Fruit fly (Drosophila melanogaster) whole organism, embryonic: ENCODE data around the gene CG31287.

Source experiments
- B-H1 ChIP-seq: fragments of 200-800 bp; sonication (Bioruptor generic); IDR thresholded peaks from 3 replicates; pipeline ENCODE4 v1.3.6; 2022; ENCODE audit warnings: missing biosample characterization, missing genetic modification characterization
- Blimp-1 ChIP-seq: fragments of 200-800 bp; sonication (Bioruptor generic); optimal IDR thresholded peaks from 3 replicates; lab custom pipeline; 2018; ENCODE audit warnings: missing biosample characterization, missing genetic modification characterization, mild to moderate bottlenecking, moderate library complexity, missing genetic modification reagents
- CG12391 ChIP-seq: fragments of 200-800 bp; sonication (Bioruptor generic); optimal IDR thresholded peaks from 3 replicates; lab custom pipeline; 2018; ENCODE audit warnings: missing biosample characterization, mild to moderate bottlenecking, missing genetic modification characterization, moderate library complexity
- CG13123 ChIP-seq: fragments of 200-800 bp; sonication (Bioruptor generic); optimal IDR thresholded peaks from 2 replicates; lab custom pipeline; 2016; ENCODE audit warnings: missing biosample characterization, missing genetic modification characterization
- CG13296 ChIP-seq: fragments of 200-800 bp; sonication (Bioruptor generic); optimal IDR thresholded peaks from 3 replicates; lab custom pipeline; 2018; ENCODE audit warnings: missing biosample characterization, mild to moderate bottlenecking, missing genetic modification characterization
- CG14014 ChIP-seq: fragments of 200-800 bp; sonication (Bioruptor generic); IDR thresholded peaks from 2 replicates; pipeline ENCODE4 v1.3.6; 2022; ENCODE audit warnings: missing biosample characterization, missing genetic modification characterization
- CG14965 ChIP-seq: fragments of 200-800 bp; sonication (Bioruptor generic); optimal IDR thresholded peaks from 2 replicates; lab custom pipeline; 2016; ENCODE audit warnings: missing biosample characterization, missing genetic modification characterization, borderline replicate concordance
- CG1792 ChIP-seq: fragments of 200-800 bp; sonication (Bioruptor generic); optimal IDR thresholded peaks from 2 replicates; lab custom pipeline; 2016; ENCODE audit warnings: missing biosample characterization, missing genetic modification characterization
- CG18011 ChIP-seq: fragments of 200-800 bp; sonication (Bioruptor generic); optimal IDR thresholded peaks from 2 replicates; lab custom pipeline; 2017; ENCODE audit warnings: missing biosample characterization, missing genetic modification characterization, mild to moderate bottlenecking, moderate library complexity, missing genotype
- CG18619 ChIP-seq: fragments of 200-800 bp; sonication (Bioruptor generic); optimal IDR thresholded peaks from 3 replicates; lab custom pipeline; 2017; ENCODE audit warnings: missing biosample characterization, mild to moderate bottlenecking, missing genetic modification characterization
- CG30020 ChIP-seq: fragments of 200-800 bp; optimal IDR thresholded peaks from 2 replicates; lab custom pipeline; 2019; ENCODE audit warnings: missing biosample characterization, mild to moderate bottlenecking, missing genetic modification characterization, moderate library complexity
- CG3065 ChIP-seq: fragments of 200-800 bp; sonication (Bioruptor generic); optimal IDR thresholded peaks from 2 replicates; lab custom pipeline; 2016; ENCODE audit warnings: missing biosample characterization, missing genetic modification characterization
- CG3281 ChIP-seq: fragments of 200-800 bp; sonication (Bioruptor generic); optimal IDR thresholded peaks from 3 replicates; lab custom pipeline; 2017; ENCODE audit warnings: missing biosample characterization, mild to moderate bottlenecking, missing genetic modification characterization
- CG4424 ChIP-seq: fragments of 200-800 bp; sonication (Bioruptor generic); optimal IDR thresholded peaks from 3 replicates; lab custom pipeline; 2016; ENCODE audit warnings: missing biosample characterization, missing genetic modification characterization
- CG4854 ChIP-seq: fragments of 200-800 bp; sonication (Bioruptor generic); optimal IDR thresholded peaks from 2 replicates; lab custom pipeline; 2016; ENCODE audit warnings: missing biosample characterization, missing genetic modification characterization, inconsistent platforms
- CG6689 ChIP-seq: fragments of 200-800 bp; sonication (Bioruptor generic); IDR thresholded peaks from 2 replicates; pipeline ENCODE4 v1.3.6; 2022; ENCODE audit warnings: missing biosample characterization, missing genetic modification characterization
- CG6854 ChIP-seq: fragments of 200-800 bp; sonication (Bioruptor generic); optimal IDR thresholded peaks from 3 replicates; lab custom pipeline; 2017; ENCODE audit warnings: missing biosample characterization, mild to moderate bottlenecking, missing genetic modification characterization
- CG7928 ChIP-seq: fragments of 200-800 bp; sonication (Bioruptor generic); optimal IDR thresholded peaks from 2 replicates; lab custom pipeline; 2017; ENCODE audit warnings: missing biosample characterization, mild to moderate bottlenecking, missing genetic modification characterization
- CG7987 ChIP-seq: fragments of 200-800 bp; sonication (Bioruptor generic); optimal IDR thresholded peaks from 2 replicates; lab custom pipeline; 2018; ENCODE audit warnings: missing biosample characterization, mild to moderate bottlenecking, missing genetic modification characterization, moderate library complexity
- CG8290 ChIP-seq, 3 experiments: fragments of 200-800 bp; sonication (Bioruptor generic); optimal IDR thresholded peaks; 2 replicates each; lab custom pipeline; 2016 to 2019; ENCODE audit warnings: missing biosample characterization in 3 of 3, missing genetic modification characterization in 3 of 3, mild to moderate bottlenecking in 2 of 3, moderate library complexity in 1 of 3
- CG9609 ChIP-seq: fragments of 200-800 bp; sonication (Bioruptor generic); optimal IDR thresholded peaks from 3 replicates; lab custom pipeline; 2016; ENCODE audit warnings: missing biosample characterization, missing genetic modification characterization
- Chrac-16 ChIP-seq: fragments of 200-800 bp; sonication (Bioruptor generic); optimal IDR thresholded peaks from 3 replicates; lab custom pipeline; 2016; ENCODE audit warnings: missing biosample characterization, missing genetic modification characterization
- D19B ChIP-seq: fragments of 200-800 bp; sonication (Bioruptor generic); optimal IDR thresholded peaks from 2 replicates; lab custom pipeline; 2017; ENCODE audit warnings: missing biosample characterization, mild to moderate bottlenecking, missing genetic modification characterization
- Dbx ChIP-seq: fragments of 200-800 bp; sonication (Bioruptor generic); IDR thresholded peaks from 3 replicates; pipeline ENCODE4 v1.3.6; 2022; ENCODE audit warnings: missing biosample characterization, missing genetic modification characterization
- Dek ChIP-seq: fragments of 200-800 bp; sonication (Bioruptor generic); optimal IDR thresholded peaks from 3 replicates; lab custom pipeline; 2019; ENCODE audit warnings: missing biosample characterization, mild to moderate bottlenecking, missing genetic modification characterization, moderate library complexity
- Dip3 ChIP-seq: fragments of 200-800 bp; sonication (Bioruptor generic); optimal IDR thresholded peaks from 3 replicates; lab custom pipeline; 2016; ENCODE audit warnings: missing biosample characterization, missing genetic modification characterization
- E2f2 ChIP-seq: fragments of 200-800 bp; sonication (Bioruptor generic); IDR thresholded peaks from 2 replicates; pipeline ENCODE4 v1.3.6; 2022; ENCODE audit warnings: missing biosample characterization, missing genetic modification characterization
- Fer1 ChIP-seq: fragments of 200-800 bp; sonication (Bioruptor generic); optimal IDR thresholded peaks from 2 replicates; lab custom pipeline; 2017; ENCODE audit warnings: missing biosample characterization, mild to moderate bottlenecking, missing genetic modification characterization
- Mes4 ChIP-seq: fragments of 200-800 bp; sonication (Bioruptor generic); optimal IDR thresholded peaks from 2 replicates; lab custom pipeline; 2016; ENCODE audit warnings: missing biosample characterization, missing genetic modification characterization
- Scr ChIP-seq: fragments of 200-800 bp; sonication (Bioruptor generic); IDR thresholded peaks from 2 replicates; pipeline ENCODE4 v1.3.6; 2022; ENCODE audit warnings: missing biosample characterization, missing genetic modification characterization; ENCODE audit not compliant: partially characterized antibody
- Trl ChIP-seq, 3 experiments: fragments of >200 bp in 2 of 3; fragments of 200-800 bp in 1 of 3; sonication (Bioruptor generic) in 1 of 3; optimal IDR thresholded peaks; 2 replicates in 1 of 3; 3 replicates in 2 of 3; lab custom pipeline; 2016 to 2017; ENCODE audit warnings: missing biosample characterization in 1 of 3, missing genetic modification characterization in 1 of 3
- Usf ChIP-seq: fragments of 200-800 bp; sonication (Bioruptor generic); optimal IDR thresholded peaks from 2 replicates; lab custom pipeline; 2017; ENCODE audit warnings: missing genotype, missing biosample characterization, missing genetic modification characterization
- Vsx1 ChIP-seq: fragments of 200-800 bp; sonication (Bioruptor generic); optimal IDR thresholded peaks from 2 replicates; lab custom pipeline; 2017; ENCODE audit warnings: missing biosample characterization, mild to moderate bottlenecking, missing genetic modification characterization, missing genetic modification reagents
- ase ChIP-seq: fragments of 200-800 bp; sonication (Bioruptor generic); IDR thresholded peaks from 3 replicates; pipeline ENCODE4 v1.3.6; 2022; ENCODE audit warnings: missing biosample characterization, missing genetic modification characterization
- disco-r ChIP-seq: fragments of 200-800 bp; sonication (Bioruptor generic); optimal IDR thresholded peaks from 2 replicates; lab custom pipeline; 2016; ENCODE audit warnings: missing biosample characterization, missing genetic modification characterization
- dmrt99B ChIP-seq: fragments of 200-800 bp; sonication (Bioruptor generic); optimal IDR thresholded peaks from 2 replicates; lab custom pipeline; 2018; ENCODE audit warnings: missing biosample characterization, mild to moderate bottlenecking, missing genetic modification characterization, moderate library complexity
- en ChIP-seq: fragments of 200-800 bp; sonication (Bioruptor generic); optimal IDR thresholded peaks from 2 replicates; lab custom pipeline; 2016; ENCODE audit warnings: missing biosample characterization, missing genetic modification characterization
- exex ChIP-seq: fragments of 200-800 bp; sonication (Bioruptor generic); optimal IDR thresholded peaks from 4 replicates; lab custom pipeline; 2018; ENCODE audit warnings: missing biosample characterization, mild to moderate bottlenecking, missing genetic modification characterization, moderate library complexity
- fd96Cb ChIP-seq: fragments of 200-800 bp; sonication (Bioruptor generic); optimal IDR thresholded peaks from 2 replicates; lab custom pipeline; 2018; ENCODE audit warnings: missing biosample characterization, mild to moderate bottlenecking, missing genetic modification characterization, moderate library complexity
- hbn ChIP-seq: fragments of 200-800 bp; sonication (Bioruptor generic); IDR thresholded peaks from 2 replicates; pipeline ENCODE4 v1.3.6; 2022; ENCODE audit warnings: missing biosample characterization, missing genetic modification characterization; ENCODE audit not compliant: partially characterized antibody
- insv ChIP-seq, 2 experiments: fragments of 200-800 bp; sonication (Bioruptor generic); optimal IDR thresholded peaks; 3 replicates each; lab custom pipeline; 2016 to 2018; ENCODE audit warnings: missing biosample characterization in 2 of 2, missing genetic modification characterization in 2 of 2
- lab ChIP-seq: fragments of 200-800 bp; sonication (Bioruptor generic); optimal IDR thresholded peaks from 3 replicates; lab custom pipeline; 2017; ENCODE audit warnings: missing biosample characterization, missing genetic modification characterization, mild to moderate bottlenecking, moderate library complexity, missing genetic modification reagents
- lbe ChIP-seq: fragments of 200-800 bp; sonication (Bioruptor generic); optimal IDR thresholded peaks from 2 replicates; lab custom pipeline; 2016; ENCODE audit warnings: missing biosample characterization, mild to moderate bottlenecking, missing genetic modification characterization
- lmd ChIP-seq: fragments of 200-800 bp; sonication (Bioruptor generic); IDR thresholded peaks from 2 replicates; pipeline ENCODE4 v1.3.6; 2022; ENCODE audit warnings: missing biosample characterization, missing genetic modification characterization
- nau ChIP-seq: fragments of 200-800 bp; sonication (Bioruptor generic); optimal IDR thresholded peaks from 3 replicates; lab custom pipeline; 2017; ENCODE audit warnings: missing biosample characterization, mild to moderate bottlenecking, missing genetic modification characterization, missing genetic modification reagents
- phol ChIP-seq: fragments of 200-800 bp; sonication (Bioruptor generic); optimal IDR thresholded peaks from 3 replicates; lab custom pipeline; 2018; ENCODE audit warnings: missing biosample characterization, mild to moderate bottlenecking, missing genetic modification characterization, moderate library complexity
- ranshi ChIP-seq: fragments of 200-800 bp; sonication (Bioruptor generic); IDR thresholded peaks from 2 replicates; pipeline ENCODE4 v1.3.6; 2022; ENCODE audit warnings: missing biosample characterization, missing genetic modification characterization
- sim ChIP-seq: fragments of 200-800 bp; sonication (Bioruptor generic); IDR thresholded peaks from 2 replicates; pipeline ENCODE4 v1.3.6; 2022; ENCODE audit warnings: missing biosample characterization, missing genetic modification characterization
- tap ChIP-seq: fragments of 200-800 bp; optimal IDR thresholded peaks from 3 replicates; lab custom pipeline; 2019; ENCODE audit warnings: missing biosample characterization, mild to moderate bottlenecking, missing genetic modification characterization, moderate library complexity
- vvl ChIP-seq: fragments of 200-800 bp; sonication (Bioruptor generic); IDR thresholded peaks from 2 replicates; pipeline ENCODE4 v1.3.6; 2022; ENCODE audit warnings: missing biosample characterization, missing genetic modification characterization

Gene CG31287

DNA sequence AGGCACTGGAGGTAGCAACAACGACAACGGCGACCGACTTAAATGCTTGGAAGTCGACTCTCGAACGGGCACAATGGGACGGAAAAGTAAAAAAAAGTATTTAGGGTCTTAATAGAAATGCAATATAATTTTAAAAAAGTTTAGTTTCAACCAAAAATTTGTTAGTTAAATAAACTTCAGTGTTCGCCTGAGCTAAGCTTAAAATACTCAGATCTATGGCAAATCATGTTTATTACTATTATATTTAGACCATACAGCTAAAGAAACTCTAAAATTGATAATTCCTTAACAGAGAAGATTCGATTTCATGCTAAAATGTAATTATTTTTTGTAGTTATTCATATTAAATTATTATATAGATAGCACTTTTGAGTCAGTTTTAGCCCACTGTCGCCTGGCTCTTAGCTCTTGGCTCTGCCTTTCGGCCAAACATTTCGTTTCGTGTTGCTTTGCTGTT, 50.3 kb downstream of the CG31287 start (continued):
- TF ChIP-seq ranshi (no peak), lab (peak; percentile 87), Dip3 (GFP tag; lab: Kevin White, UChicago) (peak; percentile 43), CG30020 (tag; lab: Kevin White, UChicago) (peak; percentile 62), CG18619 (GFP tag; lab: Kevin White, UChicago) (peak; percentile 90), Fer1 (GFP tag; lab: Kevin White, UChicago) (peak; percentile 84), CG13123 (GFP tag; lab: Kevin White, UChicago) (peak; percentile 12), CG4854 (peak; percentile 8), Chrac-16 (peak; percentile 42), CG6854 (GFP tag; lab: Kevin White, UChicago) (peak; percentile 69), B-H1 (GFP tag; lab: Robert Waterston, UW) (no peak), CG3065 (no peak), CG4424 (GFP tag; lab: Kevin White, UChicago) (peak; percentile 87), Mes4 (no peak), Blimp-1 (GFP tag; lab: Kevin White, UChicago) (peak; percentile 71), CG9609 (no peak), Vsx1 (peak; percentile 69), Scr (GFP tag; lab: Robert Waterston, UW) (no peak), CG13296 (GFP tag; lab: Kevin White, UChicago) (peak; percentile 88), CG14014 (no peak), nau (GFP tag; lab: Kevin White, UChicago) (peak; percentile 73), lmd (GFP tag; lab: Robert Waterston, UW) (no peak), vvl (no peak), CG8290 (GFP tag; optimal IDR thresholded peaks at IDR 0.05; lab: Kevin White, UChicago) (peak; percentile 25), CG8290 (tag; optimal IDR thresholded peaks at IDR 0.05; lab: Kevin White, UChicago) (no peak), Trl (optimal IDR thresholded peaks at IDR 0.05; lab: Kevin White, UChicago) (no peak), Trl (GFP tag; optimal IDR thresholded peaks at IDR 0.05; lab: Kevin White, UChicago) (no peak), fd96Cb (tag; lab: Kevin White, UChicago) (peak; percentile 78), disco-r (GFP tag; lab: Kevin White, UChicago) (no peak), CG12391 (tag; lab: Kevin White, UChicago) (peak; percentile 84), phol (peak; percentile 86), CG7928 (GFP tag; lab: Kevin White, UChicago) (peak; percentile 8), insv (GFP tag; optimal IDR thresholded peaks at IDR 0.05; lab: Kevin White, UChicago) (peak in 1 of 2 experiments; percentile 24), CG14965 (no peak), Dbx (GFP tag; lab: Robert Waterston, UW) (no peak), exex (tag; lab: Kevin White, UChicago) (peak; percentile 49), CG6689 (GFP tag; lab: Robert Waterston, UW) (no peak), Dek (tag; lab: Kevin White, UChicago) (peak; percentile 49), Usf (GFP tag; lab: Kevin White, UChicago) (peak; percentile 60), CG7987 (no peak), D19B (GFP tag; lab: Kevin White, UChicago) (peak; percentile 66), tap (tag; lab: Kevin White, UChicago) (peak; percentile 65), CG1792 (GFP tag; lab: Kevin White, UChicago) (no peak), CG18011 (GFP tag; lab: Kevin White, UChicago) (peak; percentile 30), dmrt99B (tag; lab: Kevin White, UChicago) (peak; percentile 89), lbe (GFP tag; lab: Kevin White, UChicago) (peak; percentile 52), hbn (GFP tag; lab: Robert Waterston, UW) (no peak), E2f2 (GFP tag; lab: Robert Waterston, UW) (no peak), ase (GFP tag; lab: Robert Waterston, UW) (no peak), en (GFP tag; lab: Kevin White, UChicago) (no peak), CG3281 (GFP tag; lab: Kevin White, UChicago) (peak; percentile 86), sim (GFP tag; lab: Robert Waterston, UW) (no peak)
